Worm (Caenorhabditis elegans): Measurements from ENCODE around the gene clec-182.

The clec-182 gene

ce11 chrIV:8762471-8762870, 35.7 kb downstream of the clec-182 start (continued):
- TF ChIP-seq cey-2 (tag; optimal IDR thresholded peaks at IDR 0.05; ENCODE audit: borderline replicate concordance, insufficient read depth) (no peak), fkh-10 (GFP tag; optimal IDR thresholded peaks at IDR 0.05) (peak; percentile 94), lim-7 (GFP tag; IDR thresholded peaks at IDR 0.05) (no peak), zip-11 (GFP tag; IDR thresholded peaks at IDR 0.05) (no peak), unc-39 (tag; optimal IDR thresholded peaks at IDR 0.05) (no peak), nhr-10 (tag; optimal IDR thresholded peaks at IDR 0.05) (no peak), saeg-2 (GFP tag; IDR thresholded peaks at IDR 0.05) (no peak), unc-62 (GFP tag; optimal IDR thresholded peaks at IDR 0.05 in 1 of 2) (peak in 1 of 2 experiments; percentile 98), unc-62 (tag; optimal IDR thresholded peaks at IDR 0.05) (no peak), spr-3 (GFP tag; optimal IDR thresholded peaks at IDR 0.05) (no peak), ama-1 (optimal IDR thresholded peaks at IDR 0.05) (no peak), ctbp-1 (GFP tag; IDR thresholded peaks at IDR 0.05) (peak; percentile 61), F44E2.7 (GFP tag; IDR thresholded peaks at IDR 0.05) (no peak), lin-29 (GFP tag; IDR thresholded peaks at IDR 0.05) (no peak), aha-1 (tag) (peak; percentile 32), madf-5 (GFP tag; IDR thresholded peaks at IDR 0.05) (no peak), skn-1 (tag; optimal IDR thresholded peaks at IDR 0.05) (no peak), hlh-30 (tag; optimal IDR thresholded peaks at IDR 0.05; ENCODE audit: insufficient read depth) (peak; percentile 30), snpc-1.2 (GFP tag; IDR thresholded peaks at IDR 0.05) (no peak), vab-7 (GFP tag; IDR thresholded peaks at IDR 0.05) (no peak), aly-2 (tag; optimal IDR thresholded peaks at IDR 0.05) (no peak), zfp-2 (tag; optimal IDR thresholded peaks at IDR 0.05) (no peak), T20F7.1 (GFP tag; optimal IDR thresholded peaks at IDR 0.05) (no peak), nhr-28 (tag; optimal IDR thresholded peaks at IDR 0.05) (no peak), daf-19 (GFP tag; conservative IDR thresholded peaks at IDR 0.05) (no peak), mep-1 (tag; optimal IDR thresholded peaks at IDR 0.05) (peak; percentile 61), F37D6.2 (tag; optimal IDR thresholded peaks at IDR 0.05) (no peak), mes-2 (tag; optimal IDR thresholded peaks at IDR 0.05; ENCODE audit: poor library complexity, severe bottlenecking) (no peak), Y48G9A.11 (GFP tag; IDR thresholded peaks at IDR 0.05) (no peak), mdl-1 (tag; optimal IDR thresholded peaks at IDR 0.05) (no peak), nhr-6 (tag; optimal IDR thresholded peaks at IDR 0.05) (peak; percentile 13), lin-15B (tag; optimal IDR thresholded peaks at IDR 0.05) (no peak), zfp-3 (GFP tag; conservative IDR thresholded peaks at IDR 0.05) (no peak)

- TF ChIP-seq mdl-1 (tag; optimal IDR thresholded peaks at IDR 0.05) (no peak), dmd-9 (GFP tag; IDR thresholded peaks at IDR 0.05) (no peak), lin-1 (GFP tag; IDR thresholded peaks at IDR 0.05) (no peak), Y48G9A.11 (GFP tag; IDR thresholded peaks at IDR 0.05) (no peak), ceh-62 (tag; optimal IDR thresholded peaks at IDR 0.05) (no peak), nhr-237 (tag; optimal IDR thresholded peaks at IDR 0.05) (no peak), nhr-102 (tag; optimal IDR thresholded peaks at IDR 0.05) (no peak), nhr-77 (tag; optimal IDR thresholded peaks at IDR 0.05) (no peak), hlh-30 (tag; optimal IDR thresholded peaks at IDR 0.05; ENCODE audit: insufficient read depth) (no peak), spr-1 (tag; optimal IDR thresholded peaks at IDR 0.05) (no peak), snpc-4 (tag; optimal IDR thresholded peaks at IDR 0.05) (no peak), sdz-12 (GFP tag; optimal IDR thresholded peaks at IDR 0.05) (no peak), arid-1 (GFP tag; conservative IDR thresholded peaks at IDR 0.05) (no peak), ZK546.5 (tag; optimal IDR thresholded peaks at IDR 0.05) (no peak), ceh-32 (tag; optimal IDR thresholded peaks at IDR 0.05; ENCODE audit: poor library complexity) (no peak), dpl-1 (GFP tag; optimal IDR thresholded peaks at IDR 0.05) (no peak), aha-1 (tag) (no peak)
Observed at ce11 chrIV:8761896-8762295, 36.3 kb downstream of the clec-182 start, which contains the start of the genes F20C5.11 and klp-11. TSS of gene F20C5.11 (minus strand) at chrIV:8761996. TSS of gene klp-11 (minus strand) at chrIV:8762066.
